Worm (Caenorhabditis elegans): ENCODE data around the gene T01B10.5.
A peak's percentile ranks its signal among the peaks of the same experiment; 100 is the strongest.

The T01B10.5 gene

DNA sequence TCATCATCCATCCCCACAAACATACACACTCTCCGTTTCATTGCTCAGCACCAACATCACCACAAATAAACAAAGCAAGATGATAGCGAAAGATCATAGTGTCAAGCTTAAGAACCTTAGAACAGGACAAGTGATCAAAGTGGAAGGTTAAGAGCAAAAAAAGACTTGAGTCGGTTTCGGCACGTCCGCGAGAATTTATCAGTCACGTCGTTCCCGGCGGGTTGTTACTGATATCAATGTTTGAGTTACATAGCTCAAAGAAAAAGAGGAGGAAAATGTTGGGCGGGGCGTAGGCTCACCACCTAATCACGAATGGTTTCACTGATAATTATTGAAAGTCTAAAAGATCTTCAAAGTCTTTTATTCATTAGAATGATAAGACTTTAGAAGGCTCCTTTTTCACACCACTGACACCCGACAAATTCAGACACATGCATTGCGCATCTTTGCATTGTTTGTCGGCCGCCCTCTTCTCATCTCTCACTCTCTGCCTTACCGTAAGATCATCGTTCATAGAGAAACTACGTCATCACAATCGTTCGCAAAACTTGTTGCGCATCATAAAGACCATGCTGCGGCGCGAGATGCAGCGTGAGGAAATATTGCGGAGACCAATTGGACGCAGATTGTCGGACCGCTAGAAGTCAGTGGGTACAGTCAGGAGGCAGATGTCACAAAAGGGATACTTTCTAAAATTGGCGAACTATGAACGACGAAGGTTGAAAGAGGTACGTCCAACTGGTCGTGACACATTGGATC, 17.9 kb upstream of the T01B10.5 start:
- TF ChIP-seq lin-15B (tag; optimal IDR thresholded peaks at IDR 0.05) (no peak), elt-3 (tag; optimal IDR thresholded peaks at IDR 0.05) (peak in 2 of 3 experiments; percentile 77 to 90), ceh-28 (tag; optimal IDR thresholded peaks at IDR 0.05) (peak; percentile 79), nhr-28 (tag; optimal IDR thresholded peaks at IDR 0.05) (no peak), nhr-23 (tag; optimal IDR thresholded peaks at IDR 0.05) (peak; percentile 98), nhr-76 (tag; optimal IDR thresholded peaks at IDR 0.05) (peak; percentile 46), zag-1 (tag; optimal IDR thresholded peaks at IDR 0.05) (no peak), nhr-25 (tag; optimal IDR thresholded peaks at IDR 0.05) (peak; percentile 99), daf-12 (tag; optimal IDR thresholded peaks at IDR 0.05) (no peak), nfya-1 (tag; optimal IDR thresholded peaks at IDR 0.05; ENCODE audit: insufficient read depth) (peak; percentile 66), nhr-77 (tag; optimal IDR thresholded peaks at IDR 0.05) (no peak), ztf-4 (tag; optimal IDR thresholded peaks at IDR 0.05) (peak; percentile 59), skn-1 (tag; optimal IDR thresholded peaks at IDR 0.05) (no peak), snpc-4 (tag; optimal IDR thresholded peaks at IDR 0.05) (peak; percentile 63), elt-2 (tag; optimal IDR thresholded peaks at IDR 0.05) (peak; percentile 74), egl-27 (tag; optimal IDR thresholded peaks at IDR 0.05) (no peak), fos-1 (tag; optimal IDR thresholded peaks at IDR 0.05) (no peak), tbx-2 (tag; optimal IDR thresholded peaks at IDR 0.05) (peak; percentile 88), unc-62 (GFP tag; optimal IDR thresholded peaks at IDR 0.05) (peak; percentile 91), nhr-237 (tag; optimal IDR thresholded peaks at IDR 0.05) (no peak), sea-2 (GFP tag; optimal IDR thresholded peaks at IDR 0.05) (no peak), lin-39 (tag; optimal IDR thresholded peaks at IDR 0.05) (no peak), nhr-43 (tag; optimal IDR thresholded peaks at IDR 0.05; ENCODE audit: poor library complexity, severe bottlenecking) (peak; percentile 99), mml-1 (tag; optimal IDR thresholded peaks at IDR 0.05) (no peak), R02D3.7 (tag; optimal IDR thresholded peaks at IDR 0.05) (peak; percentile 24), lsy-12 (tag; optimal IDR thresholded peaks at IDR 0.05) (peak; percentile 81), ceh-82 (tag; optimal IDR thresholded peaks at IDR 0.05) (peak; percentile 5), jun-1 (tag; optimal IDR thresholded peaks at IDR 0.05) (peak; percentile 59), elt-1 (tag; optimal IDR thresholded peaks at IDR 0.05) (peak; percentile 47), eor-1 (tag; optimal IDR thresholded peaks at IDR 0.05) (no peak), hmg-11 (tag; optimal IDR thresholded peaks at IDR 0.05) (peak; percentile 5), ama-1 (optimal IDR thresholded peaks at IDR 0.05) (peak; percentile 39), aly-2 (tag; optimal IDR thresholded peaks at IDR 0.05) (no peak), mdl-1 (tag; optimal IDR thresholded peaks at IDR 0.05) (peak; percentile 74), fkh-2 (tag; optimal IDR thresholded peaks at IDR 0.05) (no peak)

DNA sequence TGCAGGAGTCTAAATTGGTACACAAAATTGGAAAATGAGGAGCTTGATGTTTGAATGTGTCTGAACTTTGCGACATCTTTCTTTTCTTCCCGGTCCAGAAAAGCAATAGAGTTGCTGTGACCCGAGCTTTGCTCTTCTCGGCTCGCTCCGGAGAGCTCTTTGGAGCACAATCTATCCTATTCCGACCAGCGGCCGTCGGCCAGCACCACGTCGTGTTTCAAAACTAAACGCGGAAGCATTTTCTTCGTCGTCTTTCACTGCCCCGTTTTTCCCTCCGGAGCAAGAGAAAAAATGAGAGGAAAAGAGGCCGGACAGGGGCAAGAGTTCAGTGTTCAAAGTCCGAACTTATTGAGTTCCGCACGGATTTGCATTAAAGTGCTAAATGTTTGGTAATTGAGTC, 16.1 kb upstream of the T01B10.5 start:
- TF ChIP-seq mml-1 (tag; optimal IDR thresholded peaks at IDR 0.05) (no peak), nfya-1 (tag; optimal IDR thresholded peaks at IDR 0.05; ENCODE audit: insufficient read depth) (peak; percentile 41), fkh-10 (GFP tag; optimal IDR thresholded peaks at IDR 0.05) (peak; percentile 25), tbx-2 (tag; optimal IDR thresholded peaks at IDR 0.05) (peak; percentile 6)

DNA sequence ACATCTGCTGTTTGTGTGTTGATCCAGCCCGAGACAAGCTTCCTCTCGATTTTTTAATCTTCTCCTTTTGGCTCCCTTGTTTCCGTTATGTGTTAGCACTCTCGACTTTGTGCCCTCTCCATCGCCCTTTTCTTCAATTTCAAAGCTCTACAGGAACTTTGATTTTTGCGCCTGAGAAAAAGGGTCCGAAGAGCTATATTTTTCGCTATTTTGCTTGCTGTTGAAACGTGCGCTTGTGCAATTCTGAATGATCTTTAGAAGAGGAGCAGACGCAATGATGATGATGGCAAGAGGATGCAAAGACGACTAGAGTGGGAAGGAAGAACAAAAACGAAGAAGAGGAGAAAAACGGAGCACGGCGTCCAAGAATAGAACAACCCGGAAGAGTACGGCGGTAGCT, 13.4 kb upstream of the T01B10.5 start:
- TF ChIP-seq tbx-2 (tag; optimal IDR thresholded peaks at IDR 0.05): no peak
- peak; percentile 44 for TF ChIP-seq lin-39 (tag; optimal IDR thresholded peaks at IDR 0.05)
- peak; percentile 9 for TF ChIP-seq egl-5 (tag; optimal IDR thresholded peaks at IDR 0.05)
- no peak for TF ChIP-seq snpc-4 (tag; optimal IDR thresholded peaks at IDR 0.05)
- no peak for TF ChIP-seq elt-1 (tag; optimal IDR thresholded peaks at IDR 0.05)
- TF ChIP-seq egl-27 (tag; optimal IDR thresholded peaks at IDR 0.05): no peak
- peak; percentile 37 for TF ChIP-seq nfya-1 (tag; optimal IDR thresholded peaks at IDR 0.05; ENCODE audit: insufficient read depth)
- TF ChIP-seq elt-2 (tag; optimal IDR thresholded peaks at IDR 0.05): no peak
- no peak for TF ChIP-seq fkh-2 (tag; optimal IDR thresholded peaks at IDR 0.05)
- TF ChIP-seq unc-39 (tag; optimal IDR thresholded peaks at IDR 0.05): no peak
- no peak for TF ChIP-seq ama-1 (optimal IDR thresholded peaks at IDR 0.05)
- TF ChIP-seq R02D3.7 (tag; optimal IDR thresholded peaks at IDR 0.05): no peak
- peak; percentile 42 for TF ChIP-seq fkh-10 (GFP tag; optimal IDR thresholded peaks at IDR 0.05)
- no peak for TF ChIP-seq jun-1 (tag; optimal IDR thresholded peaks at IDR 0.05)
- TF ChIP-seq ztf-11 (tag; optimal IDR thresholded peaks at IDR 0.05): no peak
- TF ChIP-seq lin-15B (tag; optimal IDR thresholded peaks at IDR 0.05): no peak
- no peak for TF ChIP-seq nhr-67 (tag; optimal IDR thresholded peaks at IDR 0.05)
